Worm (Caenorhabditis elegans) whole organism, L3 larva: ENCODE results near the gene ugt-43.
A peak's percentile ranks its signal among the peaks of the same experiment; 100 is the strongest.

Experiments used
- R02D3.7 ChIP-seq: fragments of 150-350 bp; optimal IDR thresholded peaks from 2 replicates; lab custom pipeline; 2014; ENCODE audit warnings: missing biosample characterization, missing genetic modification characterization
- ZK546.5 ChIP-seq: sonication (generic microtip); optimal IDR thresholded peaks from 2 replicates; lab custom pipeline; 2017; ENCODE audit warnings: missing biosample characterization, missing genetic modification characterization
- aly-2 ChIP-seq: fragments of 150-350 bp; optimal IDR thresholded peaks from 2 replicates; lab custom pipeline; 2014; ENCODE audit warnings: missing biosample characterization, missing genetic modification characterization
- ama-1 ChIP-seq: fragments of 150-350 bp; optimal IDR thresholded peaks from 2 replicates; lab custom pipeline; 2018
- ceh-16 ChIP-seq: sonication (generic microtip); optimal IDR thresholded peaks from 2 replicates; lab custom pipeline; 2017; ENCODE audit warnings: missing biosample characterization, missing genetic modification characterization
- ceh-28 ChIP-seq: fragments of 150-350 bp; optimal IDR thresholded peaks from 2 replicates; lab custom pipeline; 2014; ENCODE audit warnings: missing biosample characterization, missing genetic modification reagents, missing genetic modification characterization
- ceh-82 ChIP-seq: fragments of 150-350 bp; optimal IDR thresholded peaks from 2 replicates; lab custom pipeline; 2014; ENCODE audit warnings: missing biosample characterization, missing genetic modification characterization
- daf-12 ChIP-seq: fragments of 150-350 bp; optimal IDR thresholded peaks from 2 replicates; lab custom pipeline; 2014; ENCODE audit warnings: missing biosample characterization, missing genetic modification reagents, missing genetic modification characterization
- egl-27 ChIP-seq: sonication (generic microtip); optimal IDR thresholded peaks from 4 replicates; lab custom pipeline; 2017; ENCODE audit warnings: missing biosample characterization, missing genetic modification reagents, missing genetic modification characterization
- egl-5 ChIP-seq: fragments of 150-350 bp; optimal IDR thresholded peaks from 2 replicates; lab custom pipeline; 2017; ENCODE audit warnings: missing biosample characterization, missing genetic modification reagents, missing genetic modification characterization, inconsistent platforms
- elt-2 ChIP-seq: sonication (generic microtip); optimal IDR thresholded peaks from 2 replicates; lab custom pipeline; 2016; ENCODE audit warnings: missing genetic modification reagents, mild to moderate bottlenecking, missing genetic modification characterization, missing compliant biosample characterization
- elt-3 ChIP-seq, 3 experiments: fragments of 150-350 bp in 1 of 3; sonication (generic microtip) in 2 of 3; optimal IDR thresholded peaks; 2 replicates in 2 of 3; 4 replicates in 1 of 3; lab custom pipeline; 2014 to 2017; ENCODE audit warnings: missing biosample characterization in 3 of 3, missing genetic modification characterization in 3 of 3
- eor-1 ChIP-seq, 2 experiments: fragments of 150-350 bp; optimal IDR thresholded peaks; 2 replicates each; lab custom pipeline; 2014 to 2018; ENCODE audit warnings: missing biosample characterization in 2 of 2, missing genetic modification characterization in 2 of 2
- fkh-10 ChIP-seq: sonication (generic microtip); optimal IDR thresholded peaks from 2 replicates; lab custom pipeline; 2017; ENCODE audit warnings: missing biosample characterization, missing genetic modification reagents, missing genetic modification characterization
- fos-1 ChIP-seq: fragments of 150-350 bp; optimal IDR thresholded peaks from 2 replicates; lab custom pipeline; 2014; ENCODE audit warnings: missing biosample characterization, missing genetic modification characterization
- hmg-11 ChIP-seq: sonication (generic microtip); optimal IDR thresholded peaks from 2 replicates; lab custom pipeline; 2016; ENCODE audit warnings: missing genetic modification characterization, missing compliant biosample characterization
- jun-1 ChIP-seq: fragments of 150-350 bp; optimal IDR thresholded peaks from 2 replicates; lab custom pipeline; 2014; ENCODE audit warnings: missing biosample characterization, missing genetic modification reagents, missing genetic modification characterization
- lsy-12 ChIP-seq: sonication (generic microtip); optimal IDR thresholded peaks from 2 replicates; lab custom pipeline; 2016; ENCODE audit warnings: mild to moderate bottlenecking, missing genetic modification characterization, missing compliant biosample characterization
- mdl-1 ChIP-seq: fragments of 150-350 bp; optimal IDR thresholded peaks from 2 replicates; lab custom pipeline; 2014; ENCODE audit warnings: missing biosample characterization, missing genetic modification characterization
- mml-1 ChIP-seq: fragments of 150-350 bp; sonication (generic microtip); optimal IDR thresholded peaks from 3 replicates; lab custom pipeline; 2014; ENCODE audit warnings: missing biosample characterization, missing genetic modification characterization
- nfya-1 ChIP-seq: sonication (generic microtip); optimal IDR thresholded peaks from 2 replicates; lab custom pipeline; 2017; ENCODE audit warnings: missing genetic modification characterization, mild to moderate bottlenecking, missing compliant biosample characterization, antibody characterized with exemption, moderate library complexity; ENCODE audit not compliant: insufficient read depth
- nhr-11 ChIP-seq: fragments of 150-350 bp; optimal IDR thresholded peaks from 2 replicates; lab custom pipeline; 2014; ENCODE audit warnings: missing biosample characterization, missing genetic modification characterization
- nhr-12 ChIP-seq: fragments of 150-350 bp; optimal IDR thresholded peaks from 2 replicates; lab custom pipeline; 2014; ENCODE audit warnings: missing biosample characterization, missing genetic modification characterization
- nhr-237 ChIP-seq: fragments of 150-350 bp; optimal IDR thresholded peaks from 2 replicates; lab custom pipeline; 2014; ENCODE audit warnings: missing biosample characterization, missing genetic modification characterization
- nhr-25 ChIP-seq: sonication (generic microtip); optimal IDR thresholded peaks from 2 replicates; lab custom pipeline; 2017; ENCODE audit warnings: missing biosample characterization, missing genetic modification characterization
- nhr-28 ChIP-seq: fragments of 150-350 bp; optimal IDR thresholded peaks from 2 replicates; lab custom pipeline; 2014; ENCODE audit warnings: missing biosample characterization, missing genetic modification characterization
- nhr-67 ChIP-seq: fragments of 150-350 bp; optimal IDR thresholded peaks from 2 replicates; lab custom pipeline; 2014; ENCODE audit warnings: missing biosample characterization, missing genetic modification characterization
- nhr-76 ChIP-seq: fragments of 150-350 bp; sonication (generic microtip); optimal IDR thresholded peaks from 5 replicates; lab custom pipeline; 2014; ENCODE audit warnings: missing biosample characterization, missing genetic modification characterization
- pha-4 ChIP-seq: fragments of 150-350 bp; optimal IDR thresholded peaks from 2 replicates; lab custom pipeline; 2014; ENCODE audit warnings: missing biosample characterization, missing genetic modification reagents, missing genetic modification characterization
- pqm-1 ChIP-seq: fragments of 150-350 bp; optimal IDR thresholded peaks from 2 replicates; lab custom pipeline; 2017; ENCODE audit warnings: missing biosample characterization, missing genetic modification characterization, inconsistent platforms
- sea-2 ChIP-seq: fragments of 150-350 bp; sonication (generic microtip); optimal IDR thresholded peaks from 4 replicates; lab custom pipeline; 2014; ENCODE audit warnings: missing biosample characterization, missing genetic modification reagents, missing genetic modification characterization
- skn-1 ChIP-seq: fragments of 150-350 bp; optimal IDR thresholded peaks from 2 replicates; lab custom pipeline; 2014; ENCODE audit warnings: missing biosample characterization, missing genetic modification characterization
- unc-62 ChIP-seq: fragments of 150-350 bp; sonication (generic microtip); optimal IDR thresholded peaks from 4 replicates; lab custom pipeline; 2014; ENCODE audit warnings: missing biosample characterization, missing genetic modification reagents, missing genetic modification characterization
- ztf-11 ChIP-seq: fragments of 150-350 bp; optimal IDR thresholded peaks from 2 replicates; lab custom pipeline; 2014; ENCODE audit warnings: missing biosample characterization, missing genetic modification characterization

The ugt-43 gene

ce11 chrIV:10465764-10466163 lies 1.4 kb downstream of the ugt-43 start:
- TF ChIP-seq mdl-1 (tag; lab: Kevin White, UChicago) (no peak), nhr-237 (no peak), elt-2 (tag; lab: Kevin White, UChicago) (no peak), pqm-1 (tag; lab: Kevin White, UChicago) (no peak), unc-62 (GFP tag; lab: Kevin White, UChicago) (no peak), hmg-11 (tag; lab: Kevin White, UChicago) (no peak), nhr-76 (tag; lab: Kevin White, UChicago) (no peak), egl-5 (tag; lab: Kevin White, UChicago) (no peak), nhr-28 (tag; lab: Kevin White, UChicago) (no peak), egl-27 (tag; lab: Kevin White, UChicago) (no peak), aly-2 (tag; lab: Kevin White, UChicago) (no peak), ZK546.5 (tag; lab: Kevin White, UChicago) (no peak), nhr-11 (tag; lab: Kevin White, UChicago) (no peak), sea-2 (GFP tag; lab: Kevin White, UChicago) (no peak), ceh-82 (tag; lab: Kevin White, UChicago) (no peak), ama-1 (lab: Kevin White, UChicago) (no peak), ceh-28 (no peak)
- TF ChIP-seq, all 47 proteins: peak for 0

ce11 chrIV:10466398-10466797 lies 2.0 kb downstream of the ugt-43 start:
- TF ChIP-seq nfya-1: no peak
- TF ChIP-seq nhr-67: no peak
- no peak for TF ChIP-seq fos-1
- TF ChIP-seq mdl-1 (tag; lab: Kevin White, UChicago): no peak
- TF ChIP-seq R02D3.7 (tag; lab: Kevin White, UChicago): no peak
- TF ChIP-seq ceh-16 (tag; lab: Kevin White, UChicago): no peak
- peak; percentile 85 for TF ChIP-seq elt-2 (tag; lab: Kevin White, UChicago)
- TF ChIP-seq fkh-10 (GFP tag; lab: Kevin White, UChicago): no peak
- TF ChIP-seq daf-12 (tag; lab: Kevin White, UChicago): no peak
- TF ChIP-seq pqm-1 (tag; lab: Kevin White, UChicago): peak; percentile 84
- TF ChIP-seq sea-2 (GFP tag; lab: Kevin White, UChicago): no peak
- TF ChIP-seq lsy-12 (tag; lab: Kevin White, UChicago): no peak

ce11 chrIV:10467347-10467746 lies 3.0 kb downstream of the ugt-43 start:
- peak; percentile 2 for TF ChIP-seq pha-4 (tag; lab: Kevin White, UChicago)
- TF ChIP-seq ceh-82 (tag; lab: Kevin White, UChicago): no peak
- TF ChIP-seq pqm-1 (tag; lab: Kevin White, UChicago): peak; percentile 2
- peak; percentile 66 for TF ChIP-seq elt-2 (tag; lab: Kevin White, UChicago)

- TF ChIP-seq hmg-11 (tag; lab: Kevin White, UChicago) (no peak), pqm-1 (tag; lab: Kevin White, UChicago) (peak; percentile 45)
These were observed 4.3 kb downstream of the ugt-43 start for ce11 chrIV:10468662-10469061.

ce11 chrIV:10469494-10469893 lies 5.1 kb downstream of the ugt-43 start, which contains the start of gene ugt-44:
TSS of gene ugt-44 (plus strand) at chrIV:10469741.
- TF ChIP-seq pqm-1 (tag; lab: Kevin White, UChicago): peak; percentile 75
- no peak for TF ChIP-seq sea-2 (GFP tag; lab: Kevin White, UChicago)
- no peak for TF ChIP-seq egl-5 (tag; lab: Kevin White, UChicago)
- TF ChIP-seq skn-1 (tag; lab: Kevin White, UChicago): no peak
- no peak for TF ChIP-seq egl-27 (tag; lab: Kevin White, UChicago)
- TF ChIP-seq nfya-1: no peak
- TF ChIP-seq elt-2 (tag; lab: Kevin White, UChicago): peak; percentile 88
- TF ChIP-seq jun-1 (tag; lab: Kevin White, UChicago): peak; percentile 36

ce11 chrIV:10472478-10472877 lies 8.1 kb downstream of the ugt-43 start, which contains the start of gene bgnt-1.1:
TSS of gene bgnt-1.1 (plus strand) at chrIV:10472778.
- TF ChIP-seq hmg-11 (tag; lab: Kevin White, UChicago) (no peak), nhr-11 (tag; lab: Kevin White, UChicago) (no peak), ceh-82 (tag; lab: Kevin White, UChicago) (no peak), sea-2 (GFP tag; lab: Kevin White, UChicago) (no peak), eor-1 (tag; optimal IDR thresholded peaks at IDR 0.05; lab: Kevin White, UChicago) (no peak), mml-1 (tag; lab: Kevin White, UChicago) (no peak), nhr-25 (tag; lab: Kevin White, UChicago) (no peak), ceh-28 (no peak), nfya-1 (no peak), pha-4 (tag; lab: Kevin White, UChicago) (no peak), nhr-12 (tag; lab: Kevin White, UChicago) (no peak), elt-3 (tag; optimal IDR thresholded peaks at IDR 0.05; lab: Kevin White, UChicago) (no peak), ztf-11 (tag; lab: Kevin White, UChicago) (no peak), R02D3.7 (tag; lab: Kevin White, UChicago) (no peak)
- TF ChIP-seq, all 47 proteins: peak for 0
